Worm (Caenorhabditis elegans): ENCODE measurements around the gene srh-300.

DNA sequence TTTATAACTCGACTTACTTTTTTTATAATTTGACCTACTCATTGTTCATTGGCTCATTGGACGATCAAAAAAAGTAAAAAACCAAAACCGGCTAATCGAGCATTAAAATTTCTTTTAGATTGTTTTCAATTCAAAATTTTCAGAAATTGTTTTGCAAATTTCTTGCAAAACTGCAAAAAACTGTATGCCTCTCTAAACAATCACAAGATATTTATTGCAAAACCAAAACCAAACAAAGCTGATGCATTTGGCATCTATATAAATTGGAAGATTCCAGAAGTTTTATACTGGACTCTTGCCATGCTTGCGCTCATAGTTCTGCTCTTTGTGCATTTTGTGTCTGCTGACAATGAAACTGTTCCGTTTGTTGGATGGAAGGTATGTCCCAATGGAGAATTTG lies 44.3 kb upstream of the srh-300 start, which contains the start of gene C47A10.12:
- TF ChIP-seq flt-1 (GFP tag; IDR thresholded peaks at IDR 0.05) (no peak), klf-2 (GFP tag; conservative IDR thresholded peaks at IDR 0.05) (no peak), ref-1 (GFP tag; conservative IDR thresholded peaks at IDR 0.05) (no peak), tab-1 (GFP tag; IDR thresholded peaks at IDR 0.05) (no peak), ztf-29 (GFP tag; IDR thresholded peaks at IDR 0.05) (no peak), ztf-23 (GFP tag; IDR thresholded peaks at IDR 0.05) (no peak)
